Fruit fly (Drosophila melanogaster): ENCODE data around the gene Rop.

Gene Rop

DNA sequence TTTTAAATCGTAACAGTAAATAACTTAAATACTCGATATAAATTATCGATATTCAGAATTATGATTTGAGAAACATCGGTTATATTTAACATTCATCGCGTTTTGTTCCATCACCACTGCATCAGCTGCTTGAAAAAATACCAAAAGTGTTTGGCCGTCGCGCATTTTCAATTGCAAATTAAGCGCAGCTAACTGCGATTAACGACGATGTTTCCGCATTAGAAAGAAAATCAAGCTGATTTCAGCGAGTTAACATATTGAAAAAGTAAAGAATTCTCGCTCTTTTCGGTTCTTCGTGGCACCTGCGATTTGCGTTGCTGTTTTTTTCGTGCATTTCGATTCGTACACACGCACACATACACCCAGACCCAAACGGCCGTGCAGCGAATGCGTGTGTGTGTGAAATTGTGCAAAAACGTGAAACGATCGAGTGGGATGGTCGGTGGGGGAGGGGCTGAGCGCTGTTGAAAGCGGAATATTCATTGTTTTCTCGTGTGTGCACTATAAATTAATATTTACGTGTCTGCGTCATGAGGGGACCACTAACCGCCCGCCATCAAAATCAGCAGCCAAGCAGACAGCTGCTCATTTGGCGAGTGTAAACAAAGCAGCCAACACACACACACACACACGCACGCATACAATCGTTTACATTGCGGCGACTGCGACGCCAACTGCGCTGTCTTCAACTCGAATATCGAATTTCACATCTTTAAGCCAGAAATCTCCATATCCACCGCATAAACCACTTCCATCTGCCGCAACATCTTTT lies 30.5 kb downstream of the Rop start, which contains the start of gene Ack:
Gene Ack, plus strand, starts transcription at position 115 of the 772 bp plus-strand sequence.
- TF ChIP-seq CG13204 (GFP tag; optimal IDR thresholded peaks at IDR 0.05), result peak; percentile 17
- no peak for TF ChIP-seq CG8301 (tag; optimal IDR thresholded peaks at IDR 0.05)
- peak; percentile 22; the same call in 1 of the 2 replicates for TF ChIP-seq CG32121 (GFP tag; IDR thresholded peaks at IDR 0.05)

DNA sequence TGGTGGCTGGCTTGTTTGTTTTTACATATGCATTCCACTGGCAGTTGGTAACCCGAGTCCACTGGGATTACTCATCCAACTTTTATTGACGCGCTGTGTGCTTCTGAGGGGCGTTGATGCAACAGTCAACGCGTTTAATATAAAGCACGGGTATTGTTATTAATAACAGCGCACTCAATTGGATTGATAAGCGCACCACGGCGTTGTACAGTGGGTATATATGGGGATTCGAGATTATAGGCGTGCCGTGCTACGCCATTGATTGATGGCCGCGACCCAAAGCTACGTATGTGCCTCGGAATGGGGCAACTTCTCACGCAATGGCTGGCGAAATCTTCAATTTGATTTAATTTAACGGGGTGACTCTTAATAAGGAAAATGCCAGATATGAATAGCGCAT lies 31.7 kb downstream of the Rop start:
- TF ChIP-seq EcR (GFP tag; optimal IDR thresholded peaks at IDR 0.05), result peak; percentile 52
- no peak for TF ChIP-seq D1 (tag; optimal IDR thresholded peaks at IDR 0.05)
- TF ChIP-seq Pif1A (GFP tag; optimal IDR thresholded peaks at IDR 0.05), result no peak
- no peak for TF ChIP-seq CG17806 (tag; optimal IDR thresholded peaks at IDR 0.05)
- TF ChIP-seq CG4496 (GFP tag; IDR thresholded peaks at IDR 0.05), result no peak
- no peak for TF ChIP-seq CG32121 (GFP tag; IDR thresholded peaks at IDR 0.05)
- no peak for TF ChIP-seq Snoo (tag; optimal IDR thresholded peaks at IDR 0.05)
- TF ChIP-seq Pif1B (GFP tag; optimal IDR thresholded peaks at IDR 0.05), result no peak

DNA sequence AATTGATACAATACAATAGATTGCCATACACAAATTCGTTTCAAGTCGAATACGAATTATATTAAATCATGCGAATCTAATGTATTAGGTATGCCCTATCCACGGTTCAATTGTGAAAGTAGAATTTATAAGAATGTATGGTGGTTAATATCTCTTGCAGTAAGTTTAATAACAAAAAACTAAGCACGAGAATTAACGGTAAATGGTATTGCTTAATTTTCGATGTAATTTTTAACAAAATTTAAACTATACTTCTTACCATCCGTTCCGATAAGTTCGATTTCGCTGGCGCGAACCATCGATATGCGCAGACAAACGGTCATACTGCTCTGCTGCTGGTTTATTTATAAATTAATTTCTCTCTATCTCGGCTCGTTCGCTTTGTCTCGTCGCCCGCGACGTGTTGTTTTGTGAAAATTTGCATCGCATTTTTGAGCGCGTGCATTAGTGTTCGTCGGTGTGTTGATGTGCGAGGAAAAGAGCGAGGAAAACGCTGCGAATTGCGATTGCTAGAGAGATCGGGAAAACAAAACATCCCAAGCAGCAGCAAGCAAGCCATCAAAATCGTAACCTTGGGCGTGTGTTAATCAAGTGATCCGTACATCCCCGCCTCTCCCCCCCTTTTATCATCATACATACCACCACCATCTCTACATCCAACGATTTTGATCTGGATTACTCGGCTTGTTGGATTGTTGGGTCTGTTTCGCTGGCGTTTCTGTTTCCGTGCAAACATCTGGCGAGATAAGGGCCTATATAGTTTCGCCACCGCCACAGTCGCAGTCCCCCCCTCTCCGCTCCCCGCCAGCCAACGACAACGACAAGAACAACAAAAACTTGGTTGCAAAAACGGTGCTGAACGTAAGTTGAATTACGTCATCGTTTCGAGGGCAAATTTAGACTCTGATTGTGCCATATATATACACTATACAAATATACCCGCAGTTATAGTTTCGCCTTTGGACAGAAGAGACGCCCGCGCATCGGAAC lies 35.2 kb downstream of the Rop start, which contains the start of gene Fit1:
Gene Fit1, plus strand, starts transcription at position 307 of the 990 bp plus-strand sequence.
- TF ChIP-seq CG14655 (GFP tag; optimal IDR thresholded peaks at IDR 0.05) (no peak), CG15710 (tag; optimal IDR thresholded peaks at IDR 0.05) (no peak), gl (tag; optimal IDR thresholded peaks at IDR 0.05) (no peak), rn (GFP tag; IDR thresholded peaks at IDR 0.05) (no peak), CG12605 (GFP tag; IDR thresholded peaks at IDR 0.05) (0 out of 2 replicates have a peak, but pooled peaks have one; percentile 34), Snoo (tag; optimal IDR thresholded peaks at IDR 0.05) (no peak), CG32121 (GFP tag; IDR thresholded peaks at IDR 0.05) (no peak), EcR (GFP tag; optimal IDR thresholded peaks at IDR 0.05) (peak; percentile 42), CG8159 (tag; optimal IDR thresholded peaks at IDR 0.05) (no peak)

DNA sequence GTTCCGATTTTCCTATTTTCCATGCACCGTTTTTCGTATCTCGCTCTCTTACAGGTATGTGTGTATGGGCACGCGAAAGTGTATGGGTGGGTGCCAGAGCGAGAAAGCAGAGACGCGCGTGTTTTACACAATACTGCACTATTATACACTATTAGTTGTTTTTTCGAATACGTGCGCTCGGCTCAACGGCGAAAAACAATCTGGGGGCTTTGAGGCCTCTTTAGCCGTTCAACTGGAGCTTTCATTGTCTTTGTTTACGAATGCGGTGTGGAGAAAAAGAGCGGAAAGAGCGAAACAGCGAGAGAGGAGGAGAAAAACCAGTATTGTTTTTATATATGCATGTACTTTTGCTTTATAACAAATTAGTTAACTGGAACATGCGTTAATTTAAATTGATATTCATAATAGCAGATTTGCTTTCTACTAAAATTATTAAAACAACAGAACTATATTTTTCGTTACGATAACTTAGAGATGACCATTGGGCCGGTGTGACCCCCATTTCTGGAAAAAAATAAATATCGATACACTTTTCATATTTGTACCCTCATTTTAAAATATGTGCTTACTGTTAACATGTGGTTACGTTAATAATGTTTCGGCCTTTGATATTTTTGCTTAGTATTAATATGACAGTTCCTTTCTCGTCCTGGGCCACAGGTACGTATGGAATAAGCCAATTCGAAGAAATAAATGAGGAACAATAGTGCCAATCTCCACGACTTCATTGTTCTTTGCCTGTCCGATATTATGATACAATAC lies 36.1 kb downstream of the Rop start, which contains the start of gene CG14995:
Gene CG14995, minus strand, starts transcription at position 761 of the 762 bp plus-strand sequence.
- TF ChIP-seq CG34367 (tag; optimal IDR thresholded peaks at IDR 0.05) (no peak), CG13204 (GFP tag; optimal IDR thresholded peaks at IDR 0.05) (no peak), CG15710 (tag; optimal IDR thresholded peaks at IDR 0.05) (no peak), EcR (GFP tag; optimal IDR thresholded peaks at IDR 0.05) (peak; percentile 36), CG9948 (tag; optimal IDR thresholded peaks at IDR 0.05) (no peak), CG8301 (tag; optimal IDR thresholded peaks at IDR 0.05) (no peak), CG4496 (GFP tag; IDR thresholded peaks at IDR 0.05) (peak; percentile 66; the same call in 2 of the 3 replicates), CG12605 (GFP tag; IDR thresholded peaks at IDR 0.05) (peak; percentile 54; the same call in 1 of the 2 replicates), Snoo (tag; optimal IDR thresholded peaks at IDR 0.05) (no peak), gl (tag; optimal IDR thresholded peaks at IDR 0.05) (no peak), Ets98B (GFP tag; IDR thresholded peaks at IDR 0.05) (peak; percentile 67), Pif1B (GFP tag; optimal IDR thresholded peaks at IDR 0.05) (peak; percentile 39), D1 (tag; optimal IDR thresholded peaks at IDR 0.05) (no peak), rn (GFP tag; IDR thresholded peaks at IDR 0.05) (no peak), Pif1A (GFP tag; optimal IDR thresholded peaks at IDR 0.05) (peak; percentile 33), CG17806 (tag; optimal IDR thresholded peaks at IDR 0.05) (no peak), CG32121 (GFP tag; IDR thresholded peaks at IDR 0.05) (peak; percentile 37; the same call in 1 of the 2 replicates), CG14655 (GFP tag; optimal IDR thresholded peaks at IDR 0.05) (no peak), CG10348 (GFP tag; IDR thresholded peaks at IDR 0.05) (no peak), CG8159 (tag; optimal IDR thresholded peaks at IDR 0.05) (no peak), fd96Ca (GFP tag; IDR thresholded peaks at IDR 0.05) (peak; percentile 34; the same call in 1 of the 3 replicates)

DNA sequence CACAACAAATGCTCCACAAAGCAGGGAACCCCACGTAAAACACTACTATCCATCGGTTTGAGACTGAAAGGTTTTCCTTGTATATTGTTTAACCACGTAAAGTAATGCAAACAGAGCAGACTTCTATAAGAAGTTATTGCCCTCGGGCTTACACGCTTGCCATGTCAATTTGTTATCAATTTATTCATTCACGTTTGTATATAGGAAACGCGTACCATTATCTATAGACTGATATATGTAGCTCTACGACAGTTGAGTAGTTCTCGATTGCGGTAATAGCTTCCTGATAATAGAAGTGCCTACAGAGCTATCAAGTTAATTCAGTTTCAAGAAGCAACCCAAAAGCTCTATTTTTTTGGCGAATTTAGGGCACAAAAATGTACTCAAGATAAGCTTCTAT lies 39.6 kb downstream of the Rop start:
- no peak for TF ChIP-seq CG17806 (tag; optimal IDR thresholded peaks at IDR 0.05)
- peak; percentile 70 for TF ChIP-seq EcR (GFP tag; optimal IDR thresholded peaks at IDR 0.05)
- no peak for TF ChIP-seq CG14655 (GFP tag; optimal IDR thresholded peaks at IDR 0.05)

DNA sequence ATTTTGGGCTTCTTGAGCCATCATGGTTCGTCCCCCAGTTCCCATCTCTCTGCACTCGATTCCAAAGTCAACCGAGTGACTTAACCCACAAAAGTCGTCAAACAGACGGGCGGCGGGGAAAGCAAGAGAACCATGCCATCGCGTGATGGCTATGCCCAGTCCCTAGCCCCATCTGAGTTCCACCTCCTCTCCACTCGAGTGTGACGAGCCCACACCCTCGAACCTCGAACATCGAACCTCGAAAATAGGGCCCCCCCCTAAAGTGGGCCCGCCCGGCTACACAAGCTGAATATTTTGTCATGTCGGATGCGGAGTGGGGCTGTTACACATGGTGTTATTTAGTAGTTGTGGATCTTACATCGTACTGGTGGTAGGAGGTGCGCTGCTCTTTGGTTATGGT lies 42.2 kb downstream of the Rop start:
- TF ChIP-seq CG9948 (tag; optimal IDR thresholded peaks at IDR 0.05), result no peak
- TF ChIP-seq EcR (GFP tag; optimal IDR thresholded peaks at IDR 0.05), result peak; percentile 46

Data from whole organism, pupa.